Worm (Caenorhabditis elegans) whole organism, L2 larva: ENCODE measurements around the gene F55G11.10.
A peak's percentile ranks its signal among the peaks of the same experiment; 100 is the strongest.

ENCODE experiments used
- ZK546.5 ChIP-seq: sonication (generic microtip); optimal IDR thresholded peaks from 2 replicates; lab custom pipeline; 2017; ENCODE audit warnings: missing biosample characterization, missing genetic modification characterization
- ama-1 ChIP-seq: fragments of 150-350 bp; optimal IDR thresholded peaks from 2 replicates; lab custom pipeline; 2018; ENCODE audit warnings: inconsistent platforms
- egl-27 ChIP-seq: sonication (generic microtip); optimal IDR thresholded peaks from 3 replicates; lab custom pipeline; 2017; ENCODE audit warnings: missing biosample characterization, missing genetic modification reagents, missing genetic modification characterization
- fos-1 ChIP-seq: fragments of 150-350 bp; optimal IDR thresholded peaks from 2 replicates; lab custom pipeline; 2014; ENCODE audit warnings: missing biosample characterization, missing genetic modification characterization
- lin-39 ChIP-seq: fragments of 150-350 bp; optimal IDR thresholded peaks from 2 replicates; lab custom pipeline; 2014; ENCODE audit warnings: missing biosample characterization, missing genetic modification reagents, missing genetic modification characterization
- lsy-2 ChIP-seq, 2 experiments: fragments of 150-350 bp in 1 of 2; sonication (generic microtip) in 1 of 2; optimal IDR thresholded peaks; 2 replicates each; lab custom pipeline; 2014 to 2017; ENCODE audit warnings: missing biosample characterization in 2 of 2, missing genetic modification characterization in 2 of 2
- nhr-12 ChIP-seq: fragments of 150-350 bp; optimal IDR thresholded peaks from 2 replicates; lab custom pipeline; 2014; ENCODE audit warnings: missing biosample characterization, missing genetic modification characterization
- nhr-129 ChIP-seq: fragments of 150-350 bp; optimal IDR thresholded peaks from 2 replicates; lab custom pipeline; 2014; ENCODE audit warnings: missing biosample characterization, missing genetic modification characterization
- nhr-237 ChIP-seq: fragments of 150-350 bp; optimal IDR thresholded peaks from 2 replicates; lab custom pipeline; 2014; ENCODE audit warnings: missing biosample characterization, missing genetic modification characterization
- nhr-6 ChIP-seq: fragments of 150-350 bp; optimal IDR thresholded peaks from 2 replicates; lab custom pipeline; 2014; ENCODE audit warnings: missing biosample characterization, missing genetic modification characterization
- nhr-77 ChIP-seq: fragments of 150-350 bp; optimal IDR thresholded peaks from 2 replicates; lab custom pipeline; 2014; ENCODE audit warnings: missing biosample characterization, missing genetic modification characterization
- snpc-4 ChIP-seq: fragments of 150-350 bp; optimal IDR thresholded peaks from 2 replicates; lab custom pipeline; 2014; ENCODE audit warnings: missing biosample characterization, missing genetic modification characterization
- unc-62 ChIP-seq: fragments of 150-350 bp; optimal IDR thresholded peaks from 2 replicates; lab custom pipeline; 2014; ENCODE audit warnings: missing biosample characterization, missing genetic modification reagents, missing genetic modification characterization
- ztf-4 ChIP-seq: fragments of 150-350 bp; optimal IDR thresholded peaks from 2 replicates; lab custom pipeline; 2014; ENCODE audit warnings: missing biosample characterization, missing genetic modification characterization

DNA sequence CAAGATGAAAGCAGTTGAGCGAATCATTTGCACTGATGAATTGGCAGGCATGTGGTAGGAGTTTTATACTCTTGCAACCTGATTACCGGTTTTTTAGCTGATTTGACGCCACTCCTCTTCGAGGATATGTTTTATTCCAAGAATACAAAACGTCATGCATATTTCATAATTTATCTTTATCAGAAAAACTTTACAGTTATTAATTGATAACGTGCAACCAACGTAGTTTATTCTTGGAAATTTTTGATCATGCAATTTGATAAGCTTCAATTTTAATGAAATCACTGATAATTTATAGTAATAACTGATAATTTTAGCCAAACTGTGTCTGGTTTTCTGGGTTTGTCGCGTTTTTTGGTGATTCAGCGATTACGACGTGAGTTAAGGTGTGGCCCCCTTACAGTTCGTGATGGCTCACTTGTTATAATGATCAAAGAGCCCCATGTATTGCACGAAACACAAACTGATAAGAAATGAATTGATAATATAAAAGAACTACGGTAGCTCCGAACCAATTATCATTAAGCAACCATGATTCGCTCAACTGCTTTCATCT lies 12.3 kb upstream of the F55G11.10 start, which contains the start of the genes cld-1 and dod-21:
- TF ChIP-seq nhr-6 (tag; lab: Kevin White, UChicago) (no peak), ZK546.5 (tag; lab: Kevin White, UChicago) (no peak), nhr-129 (tag; lab: Kevin White, UChicago) (no peak), egl-27 (tag; lab: Kevin White, UChicago) (no peak), snpc-4 (tag; lab: Kevin White, UChicago) (no peak), lin-39 (tag; lab: Kevin White, UChicago) (no peak), nhr-77 (no peak), fos-1 (tag; lab: Kevin White, UChicago) (peak; percentile 90), ztf-4 (tag; lab: Kevin White, UChicago) (no peak), lsy-2 (tag; optimal IDR thresholded peaks at IDR 0.05; lab: Kevin White, UChicago) (no peak), nhr-12 (no peak), nhr-237 (tag; lab: Kevin White, UChicago) (no peak), unc-62 (no peak), ama-1 (lab: Kevin White, UChicago) (no peak)
